Fruit fly (Drosophila melanogaster) whole organism, pupa: ENCODE data around the gene hep.
A peak's percentile ranks its signal among the peaks of the same experiment; 100 is the strongest.

Source experiments
- CG12605 ChIP-seq: fragments of 200-800 bp; sonication (Bioruptor generic); IDR thresholded peaks from 2 replicates; pipeline ENCODE4 v1.3.6; 2022; ENCODE audit warnings: missing biosample characterization, missing genetic modification characterization
- CG14655 ChIP-seq: fragments of 200-800 bp; sonication (Bioruptor generic); optimal IDR thresholded peaks from 3 replicates; lab custom pipeline; 2017; ENCODE audit warnings: mild to moderate bottlenecking, missing biosample characterization, missing genetic modification reagents, missing genetic modification characterization
- CG34367 ChIP-seq: fragments of 200-800 bp; sonication (Bioruptor generic); optimal IDR thresholded peaks from 2 replicates; lab custom pipeline; 2018; ENCODE audit warnings: missing biosample characterization, mild to moderate bottlenecking, missing genetic modification characterization
- gl ChIP-seq: fragments of 200-800 bp; sonication (Bioruptor generic); optimal IDR thresholded peaks from 2 replicates; lab custom pipeline; 2018; ENCODE audit warnings: missing biosample characterization, mild to moderate bottlenecking, missing genetic modification characterization

DNA sequence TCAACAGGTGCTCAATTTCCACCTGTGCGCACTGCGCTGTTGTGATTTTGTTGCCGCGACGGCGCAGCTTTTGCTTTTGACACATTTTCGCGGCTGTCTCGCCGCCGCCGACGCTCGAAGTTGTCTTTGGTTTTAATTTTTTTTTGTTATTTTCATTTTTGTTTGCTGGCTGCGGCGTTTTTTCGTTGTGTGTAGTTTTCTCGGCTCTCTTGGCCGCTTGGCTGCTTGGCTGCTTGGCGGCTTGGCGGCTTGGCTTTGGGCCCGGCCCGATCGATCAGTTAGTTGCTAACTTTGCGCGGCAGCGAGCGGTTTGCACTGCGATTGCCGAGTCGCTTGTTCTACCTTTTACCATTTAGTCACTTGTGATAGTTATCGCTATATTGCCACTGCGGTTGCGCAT is 24.6 kb upstream of the hep start, which contains the start of gene CG42237:
- TF ChIP-seq CG12605 (GFP tag; lab: Robert Waterston, UW), result peak; percentile 46; the same call in 1 of the 2 replicates
- no peak for TF ChIP-seq CG34367 (tag; lab: Kevin White, UChicago)
- TF ChIP-seq CG14655, result no peak
- no peak for TF ChIP-seq gl (tag; lab: Kevin White, UChicago)
